Worm (Caenorhabditis elegans) whole organism, L4/young adult: ENCODE data around the gene cec-1.

Source experiments
- W03F9.2 ChIP-seq: fragments of 150-350 bp; optimal IDR thresholded peaks from 2 replicates; lab custom pipeline; 2014; ENCODE audit warnings: missing biosample characterization, missing genetic modification characterization
- him-1 ChIP-seq: sonication (generic microtip); optimal IDR thresholded peaks from 2 replicates; lab custom pipeline; 2016; ENCODE audit warnings: missing genotype, missing genetic modification reagents, missing genetic modification characterization, missing compliant biosample characterization

ce11 chrIII:8450494-8450893 lies 24.4 kb downstream of the cec-1 start:
- TF ChIP-seq W03F9.2 (tag; lab: Kevin White, UChicago) (no peak), him-1 (tag; lab: Kevin White, UChicago) (no peak)
